Fruit fly (Drosophila melanogaster): ENCODE measurements around the gene Osi21.

The Osi21 gene

DNA sequence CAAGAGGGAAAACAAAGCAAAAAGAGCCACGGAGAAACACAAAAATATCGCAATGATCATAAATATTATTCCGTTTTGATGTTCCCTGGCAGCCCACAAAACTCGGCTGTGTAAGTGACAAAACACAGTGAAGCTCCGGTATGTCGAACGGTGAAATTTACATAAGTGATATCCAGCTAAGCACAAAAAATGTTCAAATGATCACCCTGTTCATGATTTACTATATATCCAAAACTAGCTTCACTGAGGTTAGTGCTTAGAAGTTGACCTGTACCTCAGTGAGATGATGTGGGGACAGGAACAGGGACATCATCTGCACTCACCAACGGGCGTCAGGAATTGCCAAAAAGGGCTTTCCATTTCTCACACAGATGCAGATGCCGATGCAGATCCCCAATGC, 20.6 kb upstream of the Osi21 start:
- TF ChIP-seq Crg-1 (GFP tag; optimal IDR thresholded peaks at IDR 0.05) (no peak), CG12768 (GFP tag; optimal IDR thresholded peaks at IDR 0.05) (no peak), Hr96 (GFP tag; optimal IDR thresholded peaks at IDR 0.05) (no peak), CG7045 (GFP tag; optimal IDR thresholded peaks at IDR 0.05) (no peak), CG33017 (tag; optimal IDR thresholded peaks at IDR 0.05) (no peak), bab1 (GFP tag; optimal IDR thresholded peaks at IDR 0.05) (no peak), Mnt (GFP tag; optimal IDR thresholded peaks at IDR 0.05) (no peak), ovo (GFP tag; optimal IDR thresholded peaks at IDR 0.05) (no peak), CG11617 (GFP tag; optimal IDR thresholded peaks at IDR 0.05) (no peak), CG7101 (tag; optimal IDR thresholded peaks at IDR 0.05) (no peak), CG14711 (tag; optimal IDR thresholded peaks at IDR 0.05) (no peak)

DNA sequence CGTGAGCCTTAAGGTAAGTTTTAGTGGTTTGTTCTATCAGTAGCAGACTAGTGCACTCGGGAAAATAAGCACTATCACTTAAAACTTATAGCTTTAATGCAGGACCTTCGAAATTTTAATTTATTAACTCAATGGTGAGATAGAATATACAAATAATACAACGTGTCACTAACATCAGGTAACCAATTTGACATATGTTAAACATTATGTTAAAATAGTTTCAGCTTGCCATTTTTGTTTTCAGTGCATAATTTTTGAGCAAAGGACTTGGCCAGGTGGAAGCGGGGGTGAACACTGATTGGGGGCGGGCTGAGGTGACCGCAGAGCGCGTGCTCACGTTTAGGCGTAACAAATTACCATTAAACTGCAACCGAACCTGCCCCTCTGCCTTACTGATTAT, 17.0 kb upstream of the Osi21 start:
- TF ChIP-seq CG1620 (GFP tag; optimal IDR thresholded peaks at IDR 0.05) (no peak), bab1 (GFP tag; optimal IDR thresholded peaks at IDR 0.05) (no peak), tj (GFP tag; optimal IDR thresholded peaks at IDR 0.05) (no peak), CG7045 (GFP tag; optimal IDR thresholded peaks at IDR 0.05) (no peak), Hr96 (GFP tag; optimal IDR thresholded peaks at IDR 0.05) (no peak), ovo (GFP tag; optimal IDR thresholded peaks at IDR 0.05) (no peak), Clk (GFP tag; optimal IDR thresholded peaks at IDR 0.05) (no peak), cnc (optimal IDR thresholded peaks at IDR 0.05) (no peak), Crg-1 (GFP tag; optimal IDR thresholded peaks at IDR 0.05) (no peak), CG7101 (tag; optimal IDR thresholded peaks at IDR 0.05) (no peak)

DNA sequence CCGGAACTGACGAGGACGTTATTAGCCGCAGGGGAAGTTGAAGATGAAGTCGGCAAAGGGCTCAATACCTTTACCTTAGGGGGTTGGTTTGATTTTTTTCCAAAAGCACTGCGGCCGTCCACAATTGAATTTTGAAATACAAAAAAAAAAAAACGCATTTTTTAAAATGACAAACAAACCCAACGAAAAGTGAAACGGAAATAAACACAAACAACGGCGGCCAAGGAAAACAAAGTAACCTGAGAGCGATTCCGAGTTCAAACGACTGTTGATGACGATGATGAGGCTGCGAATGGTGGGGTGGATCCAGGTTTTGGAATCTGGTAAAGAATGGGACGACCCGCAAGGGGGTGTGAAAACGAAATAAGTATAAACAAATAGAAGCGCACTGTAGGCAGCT, 11.0 kb upstream of the Osi21 start:
- TF ChIP-seq CG7045 (GFP tag; optimal IDR thresholded peaks at IDR 0.05) (no peak), kay (GFP tag; ENCODE audit: borderline replicate concordance) (no peak), CG33017 (tag; optimal IDR thresholded peaks at IDR 0.05) (no peak), CG12768 (GFP tag; optimal IDR thresholded peaks at IDR 0.05) (no peak), CG7101 (tag; optimal IDR thresholded peaks at IDR 0.05) (no peak), cic (GFP tag; optimal IDR thresholded peaks at IDR 0.05) (no peak), Mnt (GFP tag; optimal IDR thresholded peaks at IDR 0.05) (no peak), CG14711 (tag; optimal IDR thresholded peaks at IDR 0.05) (no peak), bab1 (GFP tag; optimal IDR thresholded peaks at IDR 0.05) (no peak)

dm6 chr2L:11295762-11296161, 10.3 kb upstream of the Osi21 start:
- TF ChIP-seq ovo (GFP tag; optimal IDR thresholded peaks at IDR 0.05) (no peak), CG11617 (GFP tag; optimal IDR thresholded peaks at IDR 0.05) (no peak), tj (GFP tag; optimal IDR thresholded peaks at IDR 0.05) (no peak), CG12768 (GFP tag; optimal IDR thresholded peaks at IDR 0.05) (no peak), CG5204 (GFP tag; optimal IDR thresholded peaks at IDR 0.05) (no peak), CG7101 (tag; optimal IDR thresholded peaks at IDR 0.05) (no peak), kay (GFP tag; ENCODE audit: borderline replicate concordance) (no peak), Hr96 (GFP tag; optimal IDR thresholded peaks at IDR 0.05) (no peak), CG33017 (tag; optimal IDR thresholded peaks at IDR 0.05) (no peak), cic (GFP tag; optimal IDR thresholded peaks at IDR 0.05) (no peak)

DNA sequence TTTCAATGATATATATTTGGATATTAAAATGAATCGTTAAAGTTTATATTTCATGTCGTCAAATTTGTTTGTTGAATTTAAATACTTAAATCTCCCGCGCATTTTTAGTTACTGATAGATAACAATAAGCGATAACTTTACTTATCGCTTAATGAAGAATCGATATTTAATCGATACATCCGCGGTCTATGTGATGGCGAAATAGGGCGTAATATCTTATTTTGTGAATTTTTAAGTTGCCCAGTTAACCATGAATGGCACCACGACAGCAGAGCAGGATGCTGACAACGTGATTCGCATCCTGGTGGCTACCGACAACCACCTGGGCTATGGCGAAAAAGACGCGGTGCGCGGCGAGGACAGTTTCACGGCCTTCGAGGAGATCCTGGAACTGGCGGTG, 3.6 kb downstream of the Osi21 start, which contains the start of gene mre11:
TSS of gene mre11 (plus strand) at position 161 of the 400 bp plus-strand sequence.
- TF ChIP-seq kay (GFP tag; ENCODE audit: borderline replicate concordance) = peak; percentile 46
- TF ChIP-seq Clk (GFP tag; optimal IDR thresholded peaks at IDR 0.05) = no peak

dm6 chr2L:11280090-11280489, 5.4 kb downstream of the Osi21 start, which contains the start of gene Ppt2:
TSS of gene Ppt2 (plus strand) at chr2L:11280298.
- TF ChIP-seq bab1 (GFP tag; optimal IDR thresholded peaks at IDR 0.05) (no peak), CG7101 (tag; optimal IDR thresholded peaks at IDR 0.05) (no peak), CG1620 (GFP tag; optimal IDR thresholded peaks at IDR 0.05) (no peak), tj (GFP tag; optimal IDR thresholded peaks at IDR 0.05) (no peak)

DNA sequence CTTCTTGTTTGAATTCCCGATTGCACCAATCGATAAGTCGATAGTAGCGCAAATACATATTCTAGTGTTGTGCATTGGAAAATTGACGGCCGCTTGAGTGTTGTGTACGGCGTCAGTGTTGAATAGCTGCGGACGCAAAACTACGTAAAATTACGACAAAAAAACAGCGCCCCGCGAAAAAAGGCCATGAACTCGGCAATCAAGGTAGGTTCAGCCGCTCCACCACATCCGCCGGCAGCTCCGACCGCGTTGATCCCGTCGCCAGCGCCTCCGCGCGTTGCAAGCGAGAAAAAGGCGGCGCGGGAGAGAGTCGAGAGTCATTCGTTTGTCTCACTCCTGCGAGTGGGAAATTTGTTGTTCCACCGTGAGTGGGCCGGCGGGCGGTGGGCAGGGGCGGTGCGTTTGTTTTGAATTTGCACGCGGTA, 7.6 kb downstream of the Osi21 start, which contains the start of gene CG33695:
TSS of gene CG33695 (plus strand) at position 95 of the 425 bp plus-strand sequence.
- TF ChIP-seq Clk (GFP tag; optimal IDR thresholded peaks at IDR 0.05) (peak; percentile 74), Hr96 (GFP tag; optimal IDR thresholded peaks at IDR 0.05) (peak; percentile 82), Mnt (GFP tag; optimal IDR thresholded peaks at IDR 0.05) (peak; percentile 87), CG14711 (tag; optimal IDR thresholded peaks at IDR 0.05) (peak; percentile 56), CG33017 (tag; optimal IDR thresholded peaks at IDR 0.05) (peak; percentile 35), CG12768 (GFP tag; optimal IDR thresholded peaks at IDR 0.05) (peak; percentile 74), tj (GFP tag; optimal IDR thresholded peaks at IDR 0.05) (no peak), Crg-1 (GFP tag; optimal IDR thresholded peaks at IDR 0.05) (peak; percentile 97), CG5204 (GFP tag; optimal IDR thresholded peaks at IDR 0.05) (no peak), CG7045 (GFP tag; optimal IDR thresholded peaks at IDR 0.05) (peak; percentile 77), cic (GFP tag; optimal IDR thresholded peaks at IDR 0.05) (peak; percentile 12), kay (GFP tag; ENCODE audit: borderline replicate concordance) (no peak), toe (GFP tag; optimal IDR thresholded peaks at IDR 0.05) (peak; percentile 77), CG11617 (GFP tag; optimal IDR thresholded peaks at IDR 0.05) (peak; percentile 57), cnc (optimal IDR thresholded peaks at IDR 0.05) (no peak), pad (GFP tag; optimal IDR thresholded peaks at IDR 0.05) (peak; percentile 79), CG1620 (GFP tag; optimal IDR thresholded peaks at IDR 0.05) (peak; percentile 93), CG7101 (tag; optimal IDR thresholded peaks at IDR 0.05) (peak; percentile 79), bab1 (GFP tag; optimal IDR thresholded peaks at IDR 0.05) (peak; percentile 61), ovo (GFP tag; optimal IDR thresholded peaks at IDR 0.05) (peak; percentile 74)

Data from whole organism, adult.